Fruit fly (Drosophila melanogaster) whole organism, embryonic: Measurements from ENCODE around the gene Dok.

ENCODE experiments used
- Adf1 ChIP-seq: fragments of 200-800 bp; sonication (Bioruptor generic); IDR thresholded peaks from 2 replicates; pipeline ENCODE4 v1.3.6; 2022; ENCODE audit warnings: missing biosample characterization, missing genetic modification characterization
- Aef1 ChIP-seq: fragments of 200-800 bp; sonication (Bioruptor generic); IDR thresholded peaks from 3 replicates; pipeline ENCODE4 v1.3.6; 2022; ENCODE audit warnings: missing biosample characterization, missing genetic modification characterization
- Antp ChIP-seq: fragments of 200-800 bp; sonication (Bioruptor generic); optimal IDR thresholded peaks from 3 replicates; lab custom pipeline; 2016; ENCODE audit warnings: missing biosample characterization, missing genetic modification characterization
- Atf-2 ChIP-seq: fragments of 200-800 bp; sonication (Bioruptor generic); optimal IDR thresholded peaks from 2 replicates; lab custom pipeline; 2016; ENCODE audit warnings: missing biosample characterization, missing genetic modification characterization
- Atf3 ChIP-seq: fragments of 200-800 bp; sonication (Bioruptor generic); optimal IDR thresholded peaks from 3 replicates; lab custom pipeline; 2016; ENCODE audit warnings: missing biosample characterization, missing genetic modification characterization
- Bdp1 ChIP-seq: fragments of 200-800 bp; sonication (Bioruptor generic); optimal IDR thresholded peaks from 3 replicates; lab custom pipeline; 2016; ENCODE audit warnings: missing biosample characterization, missing genetic modification characterization
- CG11456 ChIP-seq: fragments of 200-800 bp; sonication (Bioruptor generic); IDR thresholded peaks from 3 replicates; pipeline ENCODE4 v1.3.6; 2022; ENCODE audit warnings: missing biosample characterization, missing genetic modification characterization
- CG12155 ChIP-seq: fragments of 200-800 bp; sonication (Bioruptor generic); optimal IDR thresholded peaks from 3 replicates; lab custom pipeline; 2016; ENCODE audit warnings: missing biosample characterization, missing genetic modification characterization
- CG13775 ChIP-seq: fragments of 200-800 bp; sonication (Bioruptor generic); optimal IDR thresholded peaks from 3 replicates; lab custom pipeline; 2017; ENCODE audit warnings: missing biosample characterization, mild to moderate bottlenecking, missing genetic modification characterization
- CG14710 ChIP-seq: fragments of 200-800 bp; sonication (Bioruptor generic); optimal IDR thresholded peaks from 3 replicates; lab custom pipeline; 2019; ENCODE audit warnings: missing biosample characterization, mild to moderate bottlenecking, missing genetic modification characterization, moderate library complexity
- CG2875 ChIP-seq: fragments of 200-800 bp; sonication (Bioruptor generic); optimal IDR thresholded peaks from 2 replicates; lab custom pipeline; 2017; ENCODE audit warnings: missing biosample characterization, mild to moderate bottlenecking, missing genetic modification characterization, missing genetic modification reagents
- CG2889 ChIP-seq: fragments of 200-800 bp; sonication (Bioruptor generic); IDR thresholded peaks from 3 replicates; pipeline ENCODE4 v1.3.6; 2022; ENCODE audit warnings: missing biosample characterization, missing genetic modification characterization
- CG4820 ChIP-seq: fragments of 200-800 bp; sonication (Bioruptor generic); optimal IDR thresholded peaks from 3 replicates; lab custom pipeline; 2016; ENCODE audit warnings: missing biosample characterization, missing genetic modification characterization
- CG7372 ChIP-seq: fragments of 200-800 bp; sonication (Bioruptor generic); IDR thresholded peaks from 2 replicates; pipeline ENCODE4 v1.3.6; 2022; ENCODE audit warnings: missing biosample characterization, missing genetic modification characterization
- CG8089 ChIP-seq: fragments of 200-800 bp; sonication (Bioruptor generic); optimal IDR thresholded peaks from 3 replicates; lab custom pipeline; 2016; ENCODE audit warnings: missing biosample characterization, missing genetic modification characterization
- CG8290 ChIP-seq, 3 experiments: fragments of 200-800 bp; sonication (Bioruptor generic); optimal IDR thresholded peaks; 2 replicates each; lab custom pipeline; 2016 to 2019; ENCODE audit warnings: missing biosample characterization in 3 of 3, missing genetic modification characterization in 3 of 3, mild to moderate bottlenecking in 2 of 3, moderate library complexity in 1 of 3
- CG8944 ChIP-seq: fragments of 200-800 bp; sonication (Bioruptor generic); optimal IDR thresholded peaks from 3 replicates; lab custom pipeline; 2016; ENCODE audit warnings: missing biosample characterization, missing genetic modification characterization
- CG9437 ChIP-seq: fragments of 200-800 bp; sonication (Bioruptor generic); optimal IDR thresholded peaks from 2 replicates; lab custom pipeline; 2018; ENCODE audit warnings: missing biosample characterization, mild to moderate bottlenecking, missing genetic modification characterization
- CG9817 ChIP-seq: fragments of 200-800 bp; sonication (Bioruptor generic); optimal IDR thresholded peaks from 2 replicates; lab custom pipeline; 2018; ENCODE audit warnings: missing biosample characterization, mild to moderate bottlenecking, missing genetic modification characterization, moderate library complexity
- CrebB ChIP-seq: fragments of 200-800 bp; sonication (Bioruptor generic); optimal IDR thresholded peaks from 3 replicates; lab custom pipeline; 2018; ENCODE audit warnings: missing biosample characterization, mild to moderate bottlenecking, missing genetic modification characterization
- D19B ChIP-seq: fragments of 200-800 bp; sonication (Bioruptor generic); optimal IDR thresholded peaks from 2 replicates; lab custom pipeline; 2017; ENCODE audit warnings: missing biosample characterization, mild to moderate bottlenecking, missing genetic modification characterization
- Dek ChIP-seq: fragments of 200-800 bp; sonication (Bioruptor generic); optimal IDR thresholded peaks from 3 replicates; lab custom pipeline; 2019; ENCODE audit warnings: missing biosample characterization, mild to moderate bottlenecking, missing genetic modification characterization, moderate library complexity
- Dip3 ChIP-seq: fragments of 200-800 bp; sonication (Bioruptor generic); optimal IDR thresholded peaks from 3 replicates; lab custom pipeline; 2016; ENCODE audit warnings: missing biosample characterization, missing genetic modification characterization
- E2f1 ChIP-seq: fragments of 200-800 bp; sonication (Bioruptor generic); IDR thresholded peaks from 2 replicates; pipeline ENCODE4 v1.3.6; 2022; ENCODE audit warnings: missing biosample characterization, missing genetic modification characterization
- Elba2 ChIP-seq: fragments of 200-800 bp; sonication (Bioruptor generic); optimal IDR thresholded peaks from 3 replicates; lab custom pipeline; 2016; ENCODE audit warnings: missing biosample characterization, missing genetic modification characterization
- Fer3 ChIP-seq: fragments of 200-800 bp; sonication (Bioruptor generic); optimal IDR thresholded peaks from 2 replicates; lab custom pipeline; 2018; ENCODE audit warnings: missing biosample characterization, mild to moderate bottlenecking, missing genetic modification characterization, moderate library complexity
- GATAe ChIP-seq: fragments of 200-800 bp; sonication (Bioruptor generic); conservative IDR thresholded peaks from 2 replicates; pipeline ENCODE4 v1.3.6; 2022; ENCODE audit warnings: missing biosample characterization, missing genetic modification characterization
- HHEX ChIP-seq: fragments of 200-800 bp; sonication (Bioruptor generic); optimal IDR thresholded peaks from 3 replicates; lab custom pipeline; 2017; ENCODE audit warnings: missing biosample characterization, mild to moderate bottlenecking, missing genetic modification characterization, missing genetic modification reagents
- HLH54F ChIP-seq: fragments of 200-800 bp; sonication (Bioruptor generic); optimal IDR thresholded peaks from 3 replicates; lab custom pipeline; 2016; ENCODE audit warnings: missing biosample characterization, missing genetic modification characterization
- Hr78 ChIP-seq, 2 experiments: fragments of 200-800 bp in 1 of 2; fragments of >200 bp in 1 of 2; sonication (Bioruptor generic) in 1 of 2; optimal IDR thresholded peaks; 2 replicates each; lab custom pipeline; 2017 to 2019; ENCODE audit warnings: missing biosample characterization in 2 of 2, missing genetic modification characterization in 2 of 2, mild to moderate bottlenecking in 1 of 2, moderate library complexity in 1 of 2
- Hsf ChIP-seq: fragments of 200-800 bp; sonication (Bioruptor generic); optimal IDR thresholded peaks from 3 replicates; lab custom pipeline; 2016; ENCODE audit warnings: missing biosample characterization, missing genetic modification characterization
- Lhr ChIP-seq: fragments of 200-800 bp; sonication (Bioruptor generic); optimal IDR thresholded peaks from 3 replicates; lab custom pipeline; 2017; ENCODE audit warnings: mild to moderate bottlenecking, missing biosample characterization, missing genetic modification reagents, missing genetic modification characterization
- Mes4 ChIP-seq: fragments of 200-800 bp; sonication (Bioruptor generic); optimal IDR thresholded peaks from 2 replicates; lab custom pipeline; 2016; ENCODE audit warnings: missing biosample characterization, missing genetic modification characterization
- NC2β ChIP-seq: fragments of 200-800 bp; sonication (Bioruptor generic); optimal IDR thresholded peaks from 2 replicates; lab custom pipeline; 2016; ENCODE audit warnings: missing biosample characterization, missing genetic modification characterization
- Sry-δ ChIP-seq: fragments of 200-800 bp; sonication (Bioruptor generic); optimal IDR thresholded peaks from 2 replicates; lab custom pipeline; 2016; ENCODE audit warnings: missing biosample characterization, missing genetic modification characterization
- Stat92E ChIP-seq, 3 experiments: fragments of >200 bp in 2 of 3; fragments of 200-800 bp in 1 of 3; sonication (Bioruptor generic) in 1 of 3; optimal IDR thresholded peaks; 2 replicates each; lab custom pipeline; 2017 to 2019; ENCODE audit warnings: missing biosample characterization in 3 of 3, missing genetic modification characterization in 3 of 3, mild to moderate bottlenecking in 1 of 3, moderate library complexity in 1 of 3
- ap ChIP-seq: fragments of 200-800 bp; sonication (Bioruptor generic); IDR thresholded peaks from 2 replicates; pipeline ENCODE4 v1.3.6; 2022; ENCODE audit warnings: missing biosample characterization, missing genetic modification characterization
- chm ChIP-seq: fragments of 200-800 bp; sonication (Bioruptor generic); IDR thresholded peaks from 2 replicates; pipeline ENCODE4 v1.3.6; 2022; ENCODE audit warnings: missing biosample characterization, missing genetic modification characterization
- crol ChIP-seq: fragments of 200-800 bp; sonication (Bioruptor generic); IDR thresholded peaks from 2 replicates; pipeline ENCODE4 v1.3.6; 2022; ENCODE audit warnings: missing biosample characterization, missing genetic modification characterization
- fd64A ChIP-seq: fragments of 200-800 bp; sonication (Bioruptor generic); optimal IDR thresholded peaks from 3 replicates; lab custom pipeline; 2018; ENCODE audit warnings: missing biosample characterization, mild to moderate bottlenecking, missing genetic modification characterization
- gro ChIP-seq: fragments of 200-800 bp; sonication (Bioruptor generic); optimal IDR thresholded peaks from 2 replicates; lab custom pipeline; 2016; ENCODE audit warnings: missing biosample characterization, missing genetic modification characterization
- inv ChIP-seq: fragments of 200-800 bp; sonication (Bioruptor generic); IDR thresholded peaks from 2 replicates; pipeline ENCODE4 v1.3.6; 2022; ENCODE audit warnings: missing biosample characterization, missing genetic modification characterization; ENCODE audit not compliant: partially characterized antibody
- sisA ChIP-seq: fragments of 200-800 bp; sonication (Bioruptor generic); IDR thresholded peaks from 2 replicates; pipeline ENCODE4 v1.3.6; 2022; ENCODE audit warnings: missing biosample characterization, missing genetic modification characterization
- slbo ChIP-seq: fragments of 200-800 bp; sonication (Bioruptor generic); IDR thresholded peaks from 2 replicates; pipeline ENCODE4 v1.3.6; 2022; ENCODE audit warnings: missing biosample characterization, missing genetic modification characterization
- sqz ChIP-seq: fragments of 200-800 bp; sonication (Bioruptor generic); optimal IDR thresholded peaks from 3 replicates; lab custom pipeline; 2018; ENCODE audit warnings: missing biosample characterization, mild to moderate bottlenecking, missing genetic modification characterization
- stwl ChIP-seq: fragments of 200-800 bp; sonication (Bioruptor generic); optimal IDR thresholded peaks from 3 replicates; lab custom pipeline; 2018; ENCODE audit warnings: missing biosample characterization, mild to moderate bottlenecking, missing genetic modification characterization, moderate library complexity
- vvl ChIP-seq: fragments of 200-800 bp; sonication (Bioruptor generic); IDR thresholded peaks from 2 replicates; pipeline ENCODE4 v1.3.6; 2022; ENCODE audit warnings: missing biosample characterization, missing genetic modification characterization

Dok gene

DNA sequence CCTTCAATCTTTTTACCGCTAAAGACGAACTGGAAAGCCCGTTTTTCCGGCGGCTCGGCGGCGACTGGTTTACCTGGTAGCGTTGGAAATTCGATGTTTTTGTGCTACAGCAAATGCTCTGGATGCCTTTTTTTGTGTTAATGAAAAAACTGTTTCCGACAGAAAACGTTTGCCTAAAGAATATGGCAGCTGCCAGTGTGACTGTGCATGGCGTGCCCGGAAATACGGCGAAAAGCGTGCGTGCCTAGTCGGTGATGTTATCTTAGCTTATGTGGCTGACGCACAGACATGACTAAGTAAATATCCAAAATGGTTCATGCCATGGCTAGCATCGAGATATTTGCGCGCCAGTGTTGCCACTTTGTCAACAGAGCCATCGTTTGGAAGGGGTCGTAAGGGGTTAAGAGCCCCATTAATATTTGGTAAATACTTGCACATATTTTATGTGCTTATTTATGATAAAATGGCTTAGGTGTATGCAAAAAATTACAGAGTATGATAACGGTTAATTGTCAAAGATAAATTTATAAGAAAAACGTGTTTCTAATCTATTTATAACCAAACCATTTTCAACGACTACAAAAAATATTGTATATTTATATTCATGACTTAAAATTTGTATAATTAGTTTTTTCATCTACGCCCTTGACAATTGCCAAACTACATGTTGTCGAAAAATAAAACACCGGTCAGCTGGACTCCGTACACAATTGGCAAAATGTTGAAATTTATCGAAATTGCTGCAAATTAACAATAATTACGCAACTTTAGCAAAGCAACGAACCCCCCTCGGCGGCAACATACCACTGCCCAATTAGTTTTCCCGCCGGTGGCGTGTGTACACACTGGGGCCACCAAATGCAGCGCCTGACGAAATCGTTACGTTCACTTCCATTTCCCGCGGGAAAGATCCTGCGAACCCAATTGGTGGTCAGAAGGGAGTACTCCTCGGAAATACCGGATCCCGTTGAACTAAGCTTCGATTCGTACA is 37.7 kb upstream of the Dok start, which contains the start of gene CG2059 (continued):
- peak; percentile 31 for TF ChIP-seq CrebB (tag; lab: Kevin White, UChicago)
- peak; percentile 20 for TF ChIP-seq Dek (tag; lab: Kevin White, UChicago)
- peak; percentile 49 for TF ChIP-seq CG9817 (tag; lab: Kevin White, UChicago)
- TF ChIP-seq CG8089, result peak; percentile 24
- peak; percentile 61 for TF ChIP-seq Antp
- peak; percentile 32 for TF ChIP-seq Dip3 (GFP tag; lab: Kevin White, UChicago)
- peak; percentile 41 for TF ChIP-seq HHEX
- peak; percentile 22 for TF ChIP-seq CG2875 (GFP tag; lab: Kevin White, UChicago)
- TF ChIP-seq Atf-2 (GFP tag; lab: Kevin White, UChicago), result peak; percentile 20
- peak; percentile 26 for TF ChIP-seq CG4820 (GFP tag; lab: Kevin White, UChicago)
- TF ChIP-seq fd64A (GFP tag; lab: Kevin White, UChicago), result peak; percentile 4
- TF ChIP-seq stwl (tag; lab: Kevin White, UChicago), result peak; percentile 49
- peak; percentile 40 for TF ChIP-seq Hsf (GFP tag; lab: Kevin White, UChicago)
- TF ChIP-seq ap (GFP tag; lab: Robert Waterston, UW), result 0 out of 2 replicates have a peak, but pooled peaks have one; percentile 18
- TF ChIP-seq vvl (GFP tag; lab: Robert Waterston, UW), result peak; percentile 72
- TF ChIP-seq Hr78 (GFP tag; optimal IDR thresholded peaks at IDR 0.05; lab: Kevin White, UChicago), result no peak
- TF ChIP-seq Bdp1 (GFP tag; lab: Kevin White, UChicago), result peak; percentile 41
- TF ChIP-seq CG9437 (GFP tag; lab: Kevin White, UChicago), result peak; percentile 31
- peak; percentile 59 for TF ChIP-seq Atf3 (GFP tag; lab: Kevin White, UChicago)
- peak; percentile 27 for TF ChIP-seq Mes4 (GFP tag; lab: Kevin White, UChicago)
- peak; percentile 63 for TF ChIP-seq NC2β (GFP tag; lab: Kevin White, UChicago)
- TF ChIP-seq CG8290 (GFP tag; optimal IDR thresholded peaks at IDR 0.05; lab: Kevin White, UChicago), result no peak
- TF ChIP-seq CG8290 (tag; optimal IDR thresholded peaks at IDR 0.05; lab: Kevin White, UChicago), result peak in 1 of 2 experiments; percentile 94
- peak; percentile 57 for TF ChIP-seq CG12155 (GFP tag; lab: Kevin White, UChicago)
- TF ChIP-seq CG11456, result peak; percentile 74; the same call in 2 of the 3 replicates
- TF ChIP-seq E2f1 (GFP tag; lab: Robert Waterston, UW), result peak; percentile 51
- peak; percentile 64 for TF ChIP-seq sisA (GFP tag; lab: Robert Waterston, UW)
- peak; percentile 96 for TF ChIP-seq Adf1 (GFP tag; lab: Robert Waterston, UW)
- no peak for TF ChIP-seq Aef1 (GFP tag; lab: Robert Waterston, UW)
- TF ChIP-seq chm (GFP tag; lab: Robert Waterston, UW), result 0 out of 2 replicates have a peak, but pooled peaks have one; percentile 35
- TF ChIP-seq CG2889 (GFP tag; lab: Robert Waterston, UW), result 0 out of 3 replicates have a peak, but pooled peaks have one; percentile 43
- TF ChIP-seq HLH54F, result peak; percentile 38
- peak; percentile 13 for TF ChIP-seq sqz (GFP tag; lab: Kevin White, UChicago)
- peak; percentile 0 for TF ChIP-seq D19B (GFP tag; lab: Kevin White, UChicago)
- TF ChIP-seq slbo (GFP tag; lab: Robert Waterston, UW), result peak; percentile 75
- 0 out of 2 replicates have a peak, but pooled peaks have one; percentile 37 for TF ChIP-seq inv (GFP tag; lab: Robert Waterston, UW)
- peak; percentile 95 for TF ChIP-seq crol (GFP tag; lab: Robert Waterston, UW)
- TF ChIP-seq Lhr (GFP tag; lab: Kevin White, UChicago), result peak; percentile 92
- TF ChIP-seq Sry-δ (GFP tag; lab: Kevin White, UChicago), result peak; percentile 67
- TF ChIP-seq CG14710 (tag; lab: Kevin White, UChicago), result peak; percentile 99
- TF ChIP-seq CG13775 (GFP tag; lab: Kevin White, UChicago), result peak; percentile 48
- TF ChIP-seq Elba2, result peak; percentile 84
- peak; percentile 31 for TF ChIP-seq CG8944 (GFP tag; lab: Kevin White, UChicago)
- TF ChIP-seq Stat92E (GFP tag; optimal IDR thresholded peaks at IDR 0.05; lab: Kevin White, UChicago), result peak in 1 of 3 experiments; percentile 26
- TF ChIP-seq CG7372, result peak; percentile 42; the same call in 1 of the 2 replicates
- peak; percentile 18 for TF ChIP-seq Fer3 (tag; lab: Kevin White, UChicago)
- TF ChIP-seq GATAe (GFP tag; lab: Robert Waterston, UW), result no peak; the same call in 1 of the 2 replicates
- peak; percentile 4 for TF ChIP-seq gro (GFP tag; lab: Kevin White, UChicago)
